Worm (Caenorhabditis elegans): ENCODE measurements around the gene C27D6.3.
"Not testable (repeated sequence)": the region's sequence is repeated elsewhere in the genome, so short reads cannot be mapped to it uniquely, and the experiment has no call there.

The C27D6.3 gene

DNA sequence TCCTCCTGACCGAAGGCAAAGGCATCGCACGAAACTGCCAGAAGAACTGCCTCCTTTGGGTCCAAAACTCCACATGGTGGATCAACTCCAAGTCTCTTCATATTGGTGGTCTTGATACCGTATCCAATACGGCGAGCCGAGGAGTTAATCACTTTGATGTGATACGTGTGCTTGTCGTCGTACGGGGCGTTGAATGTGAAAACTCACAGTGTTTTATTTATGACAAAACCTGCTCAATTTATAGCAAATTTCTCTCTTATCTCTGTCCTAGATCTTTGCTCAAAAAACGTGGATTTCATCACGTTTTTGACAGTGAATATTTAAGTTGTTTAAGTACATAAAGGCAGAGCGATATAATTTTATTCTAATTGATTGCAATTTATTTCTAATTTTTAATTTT, 15.5 kb downstream of the C27D6.3 start, which contains the start of gene F58A6.9:
F58A6.9 (minus strand) TSS at position 101 of the 400 bp plus-strand sequence.
- TF ChIP-seq unc-62 (GFP tag; optimal IDR thresholded peaks at IDR 0.05), result not testable (repeated sequence)

- no peak for TF ChIP-seq unc-62 (GFP tag; optimal IDR thresholded peaks at IDR 0.05)
These were observed 16.7 kb downstream of the C27D6.3 start, which contains the start of gene srb-13 for ce11 chrII:5157525-5157924. Gene srb-13, minus strand, starts transcription at chrII:5157625.

DNA sequence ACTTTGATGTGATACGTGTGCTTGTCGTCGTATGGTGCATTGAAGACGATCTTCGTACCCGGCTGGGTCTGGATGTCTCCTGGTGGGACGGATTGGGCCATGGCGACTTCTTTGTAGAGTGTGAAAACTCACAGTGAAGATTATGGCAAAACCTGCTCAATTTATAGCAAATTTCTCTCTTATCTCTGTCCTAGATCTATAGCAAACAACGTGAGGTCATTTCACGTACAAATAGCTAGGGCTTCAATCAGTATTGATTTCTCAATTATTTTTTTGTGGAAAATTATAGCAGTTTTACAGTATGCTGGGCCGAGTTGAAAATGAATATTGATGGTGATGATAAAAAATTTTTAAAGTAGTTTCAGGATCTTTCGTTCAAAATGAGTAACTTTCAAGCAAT, 17.3 kb downstream of the C27D6.3 start, which contains the start of gene msp-45:
msp-45 (minus strand) TSS at position 101 of the 400 bp plus-strand sequence.
- TF ChIP-seq unc-62 (GFP tag; optimal IDR thresholded peaks at IDR 0.05), result no peak

DNA sequence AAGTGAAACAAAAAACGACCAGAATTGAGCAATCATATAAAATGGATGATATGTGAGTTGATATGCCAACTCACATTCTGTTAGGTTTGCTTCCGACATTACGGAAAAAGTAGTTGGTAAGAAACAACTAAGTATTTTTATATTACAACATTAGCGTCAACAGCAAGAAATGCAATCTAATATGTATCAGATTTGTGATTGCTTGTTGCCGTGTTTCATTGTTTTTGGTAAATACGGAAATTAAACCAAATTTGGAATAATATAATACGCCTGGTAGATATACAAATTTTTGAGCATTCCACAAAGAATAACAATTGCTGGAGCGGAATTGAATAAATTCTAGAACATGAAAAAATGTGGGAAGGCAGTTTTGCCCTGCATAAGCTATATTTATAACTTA, 19.7 kb downstream of the C27D6.3 start, which contains the start of gene srb-12:
srb-12 (minus strand) TSS at position 101 of the 400 bp plus-strand sequence.
- TF ChIP-seq unc-62 (GFP tag; optimal IDR thresholded peaks at IDR 0.05), result no peak

DNA sequence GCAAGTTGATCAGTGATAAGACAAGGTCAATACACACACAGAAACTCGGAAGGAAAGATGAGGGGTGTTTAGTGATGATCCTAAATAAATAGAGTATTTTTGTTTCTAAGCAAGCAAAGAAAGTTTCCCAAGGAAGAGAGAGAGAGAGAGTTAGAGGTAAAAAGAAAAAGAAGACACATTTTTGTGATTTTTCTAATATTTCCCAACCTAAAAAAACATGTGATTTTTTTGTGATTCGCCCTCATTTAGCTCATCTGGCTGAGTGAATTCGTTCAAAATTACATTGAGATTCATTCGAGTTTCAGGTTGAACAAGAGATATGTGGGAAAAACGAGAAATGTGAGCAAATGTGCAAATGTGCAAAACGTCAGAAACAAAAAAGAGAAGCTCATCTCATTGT, 23.4 kb downstream of the C27D6.3 start, which contains the start of gene srb-16:
srb-16 (minus strand) TSS at position 101 of the 400 bp plus-strand sequence.
- no peak for TF ChIP-seq unc-62 (GFP tag; optimal IDR thresholded peaks at IDR 0.05)

ce11 chrII:5148349-5148748, 25.9 kb downstream of the C27D6.3 start, which contains the start of gene F58A6.5:
Gene F58A6.5, minus strand, starts transcription at chrII:5148449.
- TF ChIP-seq unc-62 (GFP tag; optimal IDR thresholded peaks at IDR 0.05), result no peak

DNA sequence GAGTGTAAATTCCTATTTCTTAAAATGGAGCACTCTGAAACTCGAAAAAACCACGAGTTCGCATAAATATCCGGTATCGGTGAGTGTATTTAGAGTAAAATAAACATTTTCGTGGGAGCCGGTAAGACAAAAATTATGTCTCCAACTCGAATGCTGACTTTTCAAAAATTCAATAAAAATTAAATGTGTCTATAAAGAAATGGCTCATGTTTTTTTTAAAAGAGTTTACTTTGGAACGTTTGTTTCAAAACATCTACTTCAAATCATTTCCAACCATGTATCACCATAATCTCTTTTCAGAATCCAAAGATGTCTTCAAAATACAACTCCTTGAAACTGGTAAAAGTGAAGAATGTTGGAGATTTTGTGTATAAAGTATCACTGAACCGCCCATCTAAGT, 31.7 kb downstream of the C27D6.3 start, which contains the start of gene F58A6.1:
F58A6.1 (plus strand) TSS at position 301 of the 400 bp plus-strand sequence.
- no peak for TF ChIP-seq unc-62 (GFP tag; optimal IDR thresholded peaks at IDR 0.05)

DNA sequence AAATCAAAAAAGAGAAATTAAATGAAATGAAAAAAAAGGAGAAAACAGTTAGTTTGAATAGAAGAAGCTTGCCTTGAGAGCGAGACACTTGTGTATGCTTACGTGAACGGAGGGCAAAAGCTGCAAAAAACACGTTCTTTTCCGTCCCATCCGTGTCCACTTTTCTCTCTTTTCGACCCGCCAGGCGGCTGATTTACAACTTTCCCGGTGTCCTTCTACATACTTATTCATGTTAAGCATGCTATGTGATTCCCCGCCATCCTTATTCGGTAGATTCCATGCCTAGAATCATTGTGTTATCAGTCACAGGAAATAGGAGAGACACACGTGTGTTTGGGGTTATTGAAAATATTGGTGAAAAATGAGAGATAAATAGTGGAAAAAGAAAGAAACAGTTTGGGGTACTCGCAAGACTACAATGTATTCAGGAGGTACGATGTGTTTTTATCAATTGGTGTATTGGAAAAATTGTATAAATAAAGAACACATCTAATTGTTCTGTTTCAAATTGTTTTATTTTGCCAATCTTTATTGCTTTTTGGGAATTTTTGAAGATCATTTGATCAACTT, 32.2 kb downstream of the C27D6.3 start, which contains the start of gene nas-29:
nas-29 (minus strand) TSS at position 92 of the 570 bp plus-strand sequence.
- TF ChIP-seq unc-62 (GFP tag; optimal IDR thresholded peaks at IDR 0.05), result no peak

DNA sequence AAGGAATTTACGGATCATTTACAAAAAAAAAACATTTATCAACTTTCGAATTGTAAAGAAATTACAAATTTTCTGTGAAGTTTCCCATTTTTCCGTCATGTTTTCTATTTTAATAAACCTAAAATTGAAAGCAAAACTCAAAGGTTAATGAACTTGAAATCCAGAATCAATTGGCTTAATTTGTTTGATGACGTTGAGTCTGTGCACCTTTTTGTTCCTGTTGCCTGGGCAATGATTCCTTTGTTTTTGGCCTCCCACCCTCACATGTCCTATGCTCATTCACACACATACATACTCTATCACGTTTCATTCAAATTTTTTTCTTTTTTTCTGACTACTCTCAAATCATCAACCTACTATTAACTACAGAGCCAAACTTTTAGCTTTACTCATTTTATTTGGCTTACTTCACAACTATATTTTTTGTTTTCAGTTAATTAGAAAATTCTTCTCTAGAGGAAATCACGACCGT, 37.9 kb downstream of the C27D6.3 start, which contains the start of gene F58A6.2:
F58A6.2 (plus strand) TSS at position 422 of the 472 bp plus-strand sequence.
- TF ChIP-seq unc-62 (GFP tag; optimal IDR thresholded peaks at IDR 0.05), result no peak

ce11 chrII:5131800-5132199, 42.5 kb downstream of the C27D6.3 start:
- no peak for TF ChIP-seq unc-62 (GFP tag; optimal IDR thresholded peaks at IDR 0.05)

- no peak for TF ChIP-seq unc-62 (GFP tag; optimal IDR thresholded peaks at IDR 0.05)
These were observed 44.2 kb downstream of the C27D6.3 start, which contains the start of gene lgc-56 for ce11 chrII:5130081-5130480. Gene lgc-56, plus strand, starts transcription at chrII:5130381.
